Fruit fly (Drosophila melanogaster) whole organism: ENCODE measurements around the gene al.

Experiments used
- Dll ChIP-seq: fragments of >200 bp; optimal IDR thresholded peaks from 2 replicates; lab custom pipeline; 2017
- EcR ChIP-seq, 2 experiments: fragments of >200 bp; optimal IDR thresholded peaks; 2 replicates each; lab custom pipeline; 2017; ENCODE audit warnings: missing biosample characterization in 2 of 2, missing genetic modification characterization in 2 of 2, missing genetic modification reagents in 2 of 2
- pan ChIP-seq: fragments of >200 bp; optimal IDR thresholded peaks from 2 replicates; lab custom pipeline; 2017
- psq ChIP-seq: fragments of >200 bp; optimal IDR thresholded peaks from 2 replicates; lab custom pipeline; 2017

DNA sequence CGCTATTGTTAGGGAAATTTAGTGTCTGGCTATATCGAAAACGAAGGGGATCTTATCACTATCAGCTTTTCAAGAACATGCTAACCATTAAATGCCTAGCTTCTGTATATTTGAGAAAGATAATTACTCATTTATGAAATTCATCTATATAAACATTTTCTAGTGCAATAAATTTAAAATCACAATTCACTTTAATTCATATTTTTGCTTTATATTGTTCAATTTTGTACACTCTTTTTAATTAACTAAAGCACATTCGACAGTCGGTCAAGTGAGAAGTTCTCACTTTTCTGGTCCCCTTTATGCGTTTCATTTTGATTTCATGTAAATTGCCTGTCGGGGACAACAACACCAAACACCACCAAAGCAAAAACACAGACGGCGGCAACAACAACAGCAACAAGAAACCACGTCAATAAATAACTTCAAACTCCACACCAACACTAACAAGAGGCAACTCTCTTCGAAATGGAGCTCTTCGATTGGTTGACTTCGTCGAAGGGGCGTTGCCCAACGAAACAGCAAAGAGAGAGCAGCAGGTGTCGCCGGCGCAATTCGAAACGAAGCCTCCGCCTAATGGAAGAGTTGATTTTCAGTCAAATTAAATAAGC is 9.4 kb upstream of the al start:
- no peak for TF ChIP-seq psq (lab: Kevin White, UChicago)
- no peak for TF ChIP-seq EcR (GFP tag; optimal IDR thresholded peaks at IDR 0.05; lab: Kevin White, UChicago)
- no peak for TF ChIP-seq pan (lab: Kevin White, UChicago)
- no peak for TF ChIP-seq Dll (lab: Kevin White, UChicago)
